Fruit fly (Drosophila melanogaster) whole organism, embryonic: ENCODE measurements around the gene Efr.

Experiments
- CG10209 ChIP-seq: fragments of 200-800 bp; sonication (Bioruptor generic); optimal IDR thresholded peaks from 3 replicates; lab custom pipeline; 2017; ENCODE audit warnings: missing biosample characterization, mild to moderate bottlenecking, missing genetic modification characterization, missing genetic modification reagents
- CG10462 ChIP-seq: fragments of 200-800 bp; sonication (Bioruptor generic); optimal IDR thresholded peaks from 2 replicates; lab custom pipeline; 2016; ENCODE audit warnings: missing biosample characterization, missing genetic modification characterization
- CG11560 ChIP-seq: fragments of 200-800 bp; sonication (Bioruptor generic); IDR thresholded peaks from 3 replicates; pipeline ENCODE4 v1.3.6; 2022; ENCODE audit warnings: missing biosample characterization, missing genetic modification characterization
- CG12299 ChIP-seq: fragments of 200-800 bp; sonication (Bioruptor generic); optimal IDR thresholded peaks from 2 replicates; lab custom pipeline; 2018; ENCODE audit warnings: missing biosample characterization, mild to moderate bottlenecking, missing genetic modification characterization
- CG13424 ChIP-seq: fragments of 200-800 bp; sonication (Bioruptor generic); optimal IDR thresholded peaks from 2 replicates; lab custom pipeline; 2019; ENCODE audit warnings: missing biosample characterization, mild to moderate bottlenecking, missing genetic modification characterization, moderate library complexity
- CG14441 ChIP-seq: fragments of 200-800 bp; sonication (Bioruptor generic); IDR thresholded peaks from 2 replicates; pipeline ENCODE4 v1.3.6; 2022; ENCODE audit warnings: missing biosample characterization, missing genetic modification characterization
- CG14965 ChIP-seq: fragments of 200-800 bp; sonication (Bioruptor generic); optimal IDR thresholded peaks from 2 replicates; lab custom pipeline; 2016; ENCODE audit warnings: missing biosample characterization, missing genetic modification characterization, borderline replicate concordance
- CG15696 ChIP-seq: fragments of 200-800 bp; sonication (Bioruptor generic); optimal IDR thresholded peaks from 2 replicates; lab custom pipeline; 2019; ENCODE audit warnings: missing biosample characterization, mild to moderate bottlenecking, missing genetic modification characterization, moderate library complexity
- CG17186 ChIP-seq: fragments of 200-800 bp; sonication (Bioruptor generic); optimal IDR thresholded peaks from 3 replicates; lab custom pipeline; 2017; ENCODE audit warnings: missing biosample characterization, missing genetic modification reagents, missing genetic modification characterization
- CG17361 ChIP-seq: fragments of 200-800 bp; sonication (Bioruptor generic); IDR thresholded peaks from 3 replicates; pipeline ENCODE4 v1.3.6; 2022; ENCODE audit warnings: missing biosample characterization, missing genetic modification characterization
- CG18011 ChIP-seq: fragments of 200-800 bp; sonication (Bioruptor generic); optimal IDR thresholded peaks from 2 replicates; lab custom pipeline; 2017; ENCODE audit warnings: missing biosample characterization, missing genetic modification characterization, mild to moderate bottlenecking, moderate library complexity, missing genotype
- CG2129 ChIP-seq: fragments of 200-800 bp; sonication (Bioruptor generic); IDR thresholded peaks from 2 replicates; pipeline ENCODE4 v1.3.6; 2022; ENCODE audit warnings: missing biosample characterization, missing genetic modification characterization; ENCODE audit not compliant: partially characterized antibody
- CG31388 ChIP-seq: fragments of 200-800 bp; sonication (Bioruptor generic); optimal IDR thresholded peaks from 2 replicates; lab custom pipeline; 2016; ENCODE audit warnings: missing biosample characterization, missing genetic modification characterization
- CG3163 ChIP-seq: fragments of 200-800 bp; sonication (Bioruptor generic); optimal IDR thresholded peaks from 3 replicates; lab custom pipeline; 2016; ENCODE audit warnings: missing biosample characterization, missing genetic modification characterization
- CG34224 ChIP-seq: fragments of 200-800 bp; sonication (Bioruptor generic); IDR thresholded peaks from 3 replicates; pipeline ENCODE4 v1.3.6; 2022; ENCODE audit warnings: missing biosample characterization, missing genetic modification characterization; ENCODE audit not compliant: partially characterized antibody
- CG42726 ChIP-seq: fragments of 200-800 bp; sonication (Bioruptor generic); IDR thresholded peaks from 2 replicates; pipeline ENCODE4 v1.3.6; 2022; ENCODE audit warnings: missing biosample characterization, missing genetic modification characterization; ENCODE audit not compliant: partially characterized antibody
- CG5953 ChIP-seq: fragments of 200-800 bp; sonication (Bioruptor generic); IDR thresholded peaks from 2 replicates; pipeline ENCODE4 v1.3.6; 2022; ENCODE audit warnings: missing biosample characterization, missing genetic modification characterization
- CG6791 ChIP-seq: fragments of 200-800 bp; sonication (Bioruptor generic); IDR thresholded peaks from 3 replicates; pipeline ENCODE4 v1.3.6; 2022; ENCODE audit warnings: missing biosample characterization, missing genetic modification characterization; ENCODE audit not compliant: partially characterized antibody
- CG9817 ChIP-seq: fragments of 200-800 bp; sonication (Bioruptor generic); optimal IDR thresholded peaks from 2 replicates; lab custom pipeline; 2018; ENCODE audit warnings: missing biosample characterization, mild to moderate bottlenecking, missing genetic modification characterization, moderate library complexity
- Dad ChIP-seq: fragments of 200-800 bp; sonication (Bioruptor generic); optimal IDR thresholded peaks from 3 replicates; lab custom pipeline; 2016; ENCODE audit warnings: missing biosample characterization, missing genetic modification characterization
- Deaf1 ChIP-seq: fragments of 200-800 bp; optimal IDR thresholded peaks from 3 replicates; lab custom pipeline; 2019; ENCODE audit warnings: missing biosample characterization, mild to moderate bottlenecking, missing genetic modification characterization, moderate library complexity
- Fer1 ChIP-seq: fragments of 200-800 bp; sonication (Bioruptor generic); optimal IDR thresholded peaks from 2 replicates; lab custom pipeline; 2017; ENCODE audit warnings: missing biosample characterization, mild to moderate bottlenecking, missing genetic modification characterization
- HLH3B ChIP-seq: fragments of 200-800 bp; sonication (Bioruptor generic); IDR thresholded peaks from 2 replicates; pipeline ENCODE4 v1.3.6; 2022; ENCODE audit warnings: missing biosample characterization, missing genetic modification characterization
- Hr39 ChIP-seq: fragments of >200 bp; optimal IDR thresholded peaks from 2 replicates; lab custom pipeline; 2017
- Hr51 ChIP-seq, 2 experiments: fragments of 200-800 bp; sonication (Bioruptor generic); optimal IDR thresholded peaks; 2 replicates in 1 of 2; 3 replicates in 1 of 2; lab custom pipeline; 2016 to 2018; ENCODE audit warnings: missing biosample characterization in 2 of 2, missing genetic modification characterization in 2 of 2, mild to moderate bottlenecking in 1 of 2, moderate library complexity in 1 of 2
- Hr78 ChIP-seq, 2 experiments: fragments of 200-800 bp in 1 of 2; fragments of >200 bp in 1 of 2; sonication (Bioruptor generic) in 1 of 2; optimal IDR thresholded peaks; 2 replicates each; lab custom pipeline; 2017 to 2019; ENCODE audit warnings: missing biosample characterization in 2 of 2, missing genetic modification characterization in 2 of 2, mild to moderate bottlenecking in 1 of 2, moderate library complexity in 1 of 2
- Myb ChIP-seq: fragments of 200-800 bp; sonication (Bioruptor generic); optimal IDR thresholded peaks from 2 replicates; lab custom pipeline; 2016; ENCODE audit warnings: missing biosample characterization, missing genetic modification characterization
- NK7.1 ChIP-seq: fragments of 200-800 bp; sonication (Bioruptor generic); optimal IDR thresholded peaks from 3 replicates; lab custom pipeline; 2016; ENCODE audit warnings: missing biosample characterization, missing genetic modification characterization
- Sry-δ ChIP-seq: fragments of 200-800 bp; sonication (Bioruptor generic); optimal IDR thresholded peaks from 2 replicates; lab custom pipeline; 2016; ENCODE audit warnings: missing biosample characterization, missing genetic modification characterization
- ap ChIP-seq: fragments of 200-800 bp; sonication (Bioruptor generic); IDR thresholded peaks from 2 replicates; pipeline ENCODE4 v1.3.6; 2022; ENCODE audit warnings: missing biosample characterization, missing genetic modification characterization
- ash1 ChIP-seq: fragments of 200-800 bp; sonication (Bioruptor generic); optimal IDR thresholded peaks from 2 replicates; lab custom pipeline; 2018; ENCODE audit warnings: missing biosample characterization, mild to moderate bottlenecking, missing genetic modification characterization
- ato ChIP-seq: fragments of 200-800 bp; sonication (Bioruptor generic); IDR thresholded peaks from 2 replicates; pipeline ENCODE4 v1.3.6; 2022; ENCODE audit warnings: missing biosample characterization, missing genetic modification characterization; ENCODE audit not compliant: partially characterized antibody
- bigmax ChIP-seq: fragments of 200-800 bp; sonication (Bioruptor generic); optimal IDR thresholded peaks from 2 replicates; lab custom pipeline; 2018; ENCODE audit warnings: missing biosample characterization, mild to moderate bottlenecking, missing genetic modification characterization
- bowl ChIP-seq: fragments of 200-800 bp; sonication (Bioruptor generic); IDR thresholded peaks from 2 replicates; pipeline ENCODE4 v1.3.6; 2022; ENCODE audit warnings: missing biosample characterization, missing genetic modification characterization
- cato ChIP-seq: fragments of 200-800 bp; sonication (Bioruptor generic); optimal IDR thresholded peaks from 2 replicates; lab custom pipeline; 2016; ENCODE audit warnings: missing biosample characterization, missing genetic modification characterization, borderline replicate concordance
- chinmo ChIP-seq: fragments of 200-800 bp; sonication (Bioruptor generic); IDR thresholded peaks from 4 replicates; pipeline ENCODE4 v1.3.6; 2022; ENCODE audit warnings: missing biosample characterization, missing genetic modification characterization; ENCODE audit not compliant: partially characterized antibody
- chm ChIP-seq: fragments of 200-800 bp; sonication (Bioruptor generic); IDR thresholded peaks from 2 replicates; pipeline ENCODE4 v1.3.6; 2022; ENCODE audit warnings: missing biosample characterization, missing genetic modification characterization
- crp ChIP-seq, 2 experiments: fragments of 200-800 bp; sonication (Bioruptor generic); optimal IDR thresholded peaks; 2 replicates in 1 of 2; 3 replicates in 1 of 2; lab custom pipeline; 2017; ENCODE audit warnings: missing biosample characterization in 2 of 2, missing genetic modification characterization in 2 of 2, mild to moderate bottlenecking in 1 of 2, moderate library complexity in 1 of 2
- eyg ChIP-seq: fragments of 200-800 bp; sonication (Bioruptor generic); optimal IDR thresholded peaks from 3 replicates; lab custom pipeline; 2016; ENCODE audit warnings: missing biosample characterization, missing genetic modification characterization
- gfzf ChIP-seq: fragments of 200-800 bp; sonication (Bioruptor generic); optimal IDR thresholded peaks from 2 replicates; lab custom pipeline; 2016; ENCODE audit warnings: missing biosample characterization, mild to moderate bottlenecking, missing genetic modification characterization, moderate library complexity
- mld ChIP-seq: fragments of 200-800 bp; sonication (Bioruptor generic); IDR thresholded peaks from 3 replicates; pipeline ENCODE4 v1.3.6; 2022; ENCODE audit warnings: missing biosample characterization, missing genetic modification characterization; ENCODE audit not compliant: partially characterized antibody
- pan ChIP-seq, 4 experiments: fragments of >200 bp in 3 of 4; fragments of 200-800 bp in 1 of 4; sonication (Bioruptor generic) in 1 of 4; optimal IDR thresholded peaks in 3 of 4; IDR thresholded peaks in 1 of 4; 2 replicates each; pipeline versions ENCODE4 v1.3.6 to Lab custom; 2017 to 2022; ENCODE audit warnings: missing biosample characterization in 2 of 4, missing genetic modification characterization in 2 of 4, mixed read lengths in 1 of 4
- peb ChIP-seq: fragments of 200-800 bp; sonication (Bioruptor generic); IDR thresholded peaks from 2 replicates; pipeline ENCODE4 v1.3.6; 2022; ENCODE audit warnings: missing biosample characterization, missing genetic modification characterization
- pnt ChIP-seq: fragments of 200-800 bp; sonication (Bioruptor generic); optimal IDR thresholded peaks from 3 replicates; lab custom pipeline; 2016; ENCODE audit warnings: missing biosample characterization, missing genetic modification characterization
- ro ChIP-seq: fragments of 200-800 bp; sonication (Bioruptor generic); IDR thresholded peaks from 2 replicates; pipeline ENCODE4 v1.3.6; 2022; ENCODE audit warnings: missing biosample characterization, missing genetic modification characterization
- salm ChIP-seq: fragments of 200-800 bp; sonication (Bioruptor generic); optimal IDR thresholded peaks from 2 replicates; lab custom pipeline; 2018; ENCODE audit warnings: missing biosample characterization, mild to moderate bottlenecking, missing genetic modification characterization
- schlank ChIP-seq: fragments of 200-800 bp; sonication (Bioruptor generic); optimal IDR thresholded peaks from 2 replicates; lab custom pipeline; 2018; ENCODE audit warnings: missing biosample characterization, mild to moderate bottlenecking, missing genetic modification characterization
- sd ChIP-seq: fragments of 200-800 bp; sonication (Bioruptor generic); optimal IDR thresholded peaks from 3 replicates; lab custom pipeline; 2018; ENCODE audit warnings: missing biosample characterization, mild to moderate bottlenecking, missing genetic modification characterization, moderate library complexity
- slou ChIP-seq: fragments of 200-800 bp; sonication (Bioruptor generic); optimal IDR thresholded peaks from 3 replicates; lab custom pipeline; 2016; ENCODE audit warnings: missing biosample characterization, missing genetic modification characterization

The Efr gene

dm6 chrX:6219845-6220345 lies at the start of gene Efr (continued):
- TF ChIP-seq pnt (GFP tag; lab: Kevin White, UChicago) (no peak), CG18011 (GFP tag; lab: Kevin White, UChicago) (no peak), Dad (no peak), eyg (no peak), CG6791 (GFP tag; lab: Robert Waterston, UW) (no peak), ap (no peak), pan (optimal IDR thresholded peaks at IDR 0.05; lab: Kevin White, UChicago) (no peak), pan (GFP tag; optimal IDR thresholded peaks at IDR 0.05 in 1 of 2, IDR thresholded peaks at IDR 0.05 in 1 of 2) (no peak), Deaf1 (tag; lab: Kevin White, UChicago) (peak; percentile 28), CG14441 (peak; percentile 28; the same call in 1 of the 2 replicates), CG13424 (tag; lab: Kevin White, UChicago) (peak; percentile 2), chm (GFP tag; lab: Robert Waterston, UW) (no peak), CG12299 (tag; lab: Kevin White, UChicago) (no peak), NK7.1 (GFP tag; lab: Kevin White, UChicago) (no peak), sd (tag; lab: Kevin White, UChicago) (peak; percentile 80), CG34224 (0 out of 3 replicates have a peak, but pooled peaks have one; percentile 24), Myb (GFP tag; lab: Kevin White, UChicago) (peak; percentile 48), CG42726 (GFP tag; lab: Robert Waterston, UW) (no peak), slou (no peak), Hr78 (GFP tag; optimal IDR thresholded peaks at IDR 0.05; lab: Kevin White, UChicago) (peak in 1 of 2 experiments; percentile 20), Hr51 (GFP tag; optimal IDR thresholded peaks at IDR 0.05; lab: Kevin White, UChicago) (no peak), CG17361 (GFP tag; lab: Robert Waterston, UW) (no peak), chinmo (peak; percentile 91)

- TF ChIP-seq mld (GFP tag; lab: Robert Waterston, UW): no peak
- peak; percentile 55 for TF ChIP-seq Fer1 (GFP tag; lab: Kevin White, UChicago)
- no peak for TF ChIP-seq CG2129 (GFP tag; lab: Robert Waterston, UW)
- TF ChIP-seq cato (GFP tag; lab: Kevin White, UChicago): no peak
- TF ChIP-seq bowl (GFP tag; lab: Robert Waterston, UW): no peak
- TF ChIP-seq CG17186 (GFP tag; lab: Kevin White, UChicago): no peak
- TF ChIP-seq CG31388 (GFP tag; lab: Kevin White, UChicago): no peak
- TF ChIP-seq peb: no peak
- TF ChIP-seq ash1 (GFP tag; lab: Kevin White, UChicago): no peak
- TF ChIP-seq CG11560: no peak; the same call in 2 of the 3 replicates
- TF ChIP-seq ato (GFP tag; lab: Robert Waterston, UW): no peak
- 0 out of 2 replicates have a peak, but pooled peaks have one; percentile 25 for TF ChIP-seq CG5953
- TF ChIP-seq Hr39: no peak
- TF ChIP-seq bigmax (GFP tag; lab: Kevin White, UChicago): no peak
- no peak for TF ChIP-seq CG15696
- TF ChIP-seq Sry-δ: no peak
- TF ChIP-seq CG10209 (GFP tag; lab: Kevin White, UChicago): peak; percentile 12
- TF ChIP-seq ro (GFP tag; lab: Robert Waterston, UW): no peak
- TF ChIP-seq schlank: no peak
- no peak for TF ChIP-seq Dad
- TF ChIP-seq crp (GFP tag; optimal IDR thresholded peaks at IDR 0.05; lab: Kevin White, UChicago): no peak
- TF ChIP-seq salm (tag; lab: Kevin White, UChicago): no peak
- no peak for TF ChIP-seq gfzf (GFP tag; lab: Kevin White, UChicago)
- TF ChIP-seq HLH3B (GFP tag; lab: Robert Waterston, UW): peak; percentile 59
- TF ChIP-seq CG14965 (GFP tag; lab: Kevin White, UChicago): no peak
- no peak for TF ChIP-seq CG3163 (GFP tag; lab: Kevin White, UChicago)
- peak; percentile 13 for TF ChIP-seq CG9817 (tag; lab: Kevin White, UChicago)
- no peak for TF ChIP-seq CG10462 (GFP tag; lab: Kevin White, UChicago)
These were observed 40.3 kb upstream of the Efr start for dm6 chrX:6179428-6179827.
